Worm (Caenorhabditis elegans) whole organism, early embryonic: ENCODE data around the gene npr-16.

Source experiments
- aly-1 ChIP-seq: sonication (generic microtip); optimal IDR thresholded peaks from 2 replicates; lab custom pipeline; 2016; ENCODE audit warnings: missing genetic modification characterization, missing compliant biosample characterization
- ama-1 ChIP-seq: fragments of 150-350 bp; optimal IDR thresholded peaks from 2 replicates; lab custom pipeline; 2014
- ceh-13 ChIP-seq: fragments of 200-800 bp; sonication (Bioruptor generic); optimal IDR thresholded peaks from 2 replicates; lab custom pipeline; 2018; ENCODE audit warnings: mild to moderate bottlenecking, missing genetic modification characterization, missing compliant biosample characterization
- ceh-36 ChIP-seq: sonication (generic microtip); optimal IDR thresholded peaks from 2 replicates; lab custom pipeline; 2016; ENCODE audit warnings: missing genetic modification characterization, inconsistent platforms, missing compliant biosample characterization
- hmbx-1 ChIP-seq: sonication (generic microtip); optimal IDR thresholded peaks from 2 replicates; lab custom pipeline; 2016; ENCODE audit warnings: mild to moderate bottlenecking, missing genetic modification characterization, missing compliant biosample characterization
- hmg-4 ChIP-seq: fragments of 200-800 bp; sonication (Bioruptor generic); optimal IDR thresholded peaks from 2 replicates; lab custom pipeline; 2018; ENCODE audit warnings: mild to moderate bottlenecking, missing genetic modification characterization, missing compliant biosample characterization
- pes-1 ChIP-seq: fragments of 200-800 bp; sonication (Bioruptor generic); IDR thresholded peaks from 2 replicates; pipeline ENCODE4 v1.3.6; 2022; ENCODE audit warnings: missing genetic modification reagents, missing genetic modification characterization, missing compliant biosample characterization
- scrt-1 ChIP-seq: fragments of 200-800 bp; sonication (Bioruptor generic); IDR thresholded peaks from 2 replicates; pipeline ENCODE4 v1.3.6; 2022; ENCODE audit warnings: missing genetic modification characterization, missing compliant biosample characterization
- tbx-11 ChIP-seq: fragments of 200-800 bp; sonication (Bioruptor generic); IDR thresholded peaks from 2 replicates; pipeline ENCODE4 v1.3.6; 2022; ENCODE audit warnings: missing genetic modification characterization, missing compliant biosample characterization
- tbx-37 ChIP-seq: fragments of 200-800 bp; sonication (Bioruptor generic); conservative IDR thresholded peaks from 2 replicates; pipeline ENCODE4 v1.3.6; 2022; ENCODE audit warnings: missing genetic modification reagents, missing genetic modification characterization, missing compliant biosample characterization

DNA sequence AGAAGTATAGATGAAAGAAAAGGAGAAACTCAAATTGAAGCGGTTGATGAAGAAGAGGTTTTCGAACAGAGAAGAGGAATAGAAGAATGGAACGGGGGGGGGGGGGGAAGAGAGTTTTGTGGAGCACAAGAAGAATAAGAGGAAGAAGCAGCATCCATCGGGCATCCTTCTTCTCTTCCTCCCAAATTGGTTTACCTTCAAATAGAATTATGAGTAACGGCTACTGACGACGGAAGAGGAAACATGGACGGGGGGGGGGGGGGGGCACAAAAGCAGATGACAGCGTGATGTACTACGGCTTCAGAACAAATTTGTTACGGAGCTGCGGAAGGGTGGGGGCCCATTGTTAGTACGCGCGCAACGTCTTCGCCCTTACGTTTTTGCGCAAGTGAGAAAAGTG, 49.3 kb upstream of the npr-16 start:
- TF ChIP-seq scrt-1 (no peak), pes-1 (GFP tag; lab: Robert Waterston, UW) (no peak), ama-1 (lab: Kevin White, UChicago) (no peak), tbx-11 (no peak), tbx-37 (GFP tag; lab: Robert Waterston, UW) (no peak), hmg-4 (GFP tag; lab: Kevin White, UChicago) (no peak), ceh-36 (tag; lab: Kevin White, UChicago) (no peak), hmbx-1 (no peak), ceh-13 (GFP tag; lab: Kevin White, UChicago) (no peak), aly-1 (tag; lab: Kevin White, UChicago) (no peak)
